Worm (Caenorhabditis elegans): ENCODE measurements around the gene pqn-75.

Gene pqn-75

ce11 chrIV:4093087-4093486, 21.0 kb downstream of the pqn-75 start:
- TF ChIP-seq dpff-1 (tag; optimal IDR thresholded peaks at IDR 0.05) (no peak), rec-8 (tag; optimal IDR thresholded peaks at IDR 0.05) (no peak), F52B5.7 (tag; optimal IDR thresholded peaks at IDR 0.05) (no peak), dox-1 (GFP tag; IDR thresholded peaks at IDR 0.05) (no peak), let-607 (tag; optimal IDR thresholded peaks at IDR 0.05) (peak; percentile 6 to 56), ceh-27 (GFP tag; optimal IDR thresholded peaks at IDR 0.05) (peak; percentile 41), C06A6.2 (GFP tag; conservative IDR thresholded peaks at IDR 0.05) (peak; percentile 42; the same call in 1 of the 2 replicates), athp-1 (tag; optimal IDR thresholded peaks at IDR 0.05) (no peak), lsl-1 (GFP tag; optimal IDR thresholded peaks at IDR 0.05) (no peak), snpc-1.1 (tag; optimal IDR thresholded peaks at IDR 0.05; ENCODE audit: insufficient read depth) (no peak), ccch-3 (GFP tag; optimal IDR thresholded peaks at IDR 0.05) (no peak), tbp1 (GFP tag; optimal IDR thresholded peaks at IDR 0.05) (peak; percentile 10), mes-4 (tag; optimal IDR thresholded peaks at IDR 0.05) (no peak), ets-4 (GFP tag; optimal IDR thresholded peaks at IDR 0.05) (no peak), ZK185.1 (tag; optimal IDR thresholded peaks at IDR 0.05; ENCODE audit: poor library complexity, severe bottlenecking) (peak; percentile 65), mcd-1 (GFP tag; IDR thresholded peaks at IDR 0.05) (peak; percentile 56), F57C9.4 (tag; optimal IDR thresholded peaks at IDR 0.05) (no peak), F49E8.2 (tag; optimal IDR thresholded peaks at IDR 0.05; ENCODE audit: insufficient read depth) (no peak), ceh-100 (GFP tag; IDR thresholded peaks at IDR 0.05) (no peak), madf-10 (tag; optimal IDR thresholded peaks at IDR 0.05) (no peak), C17E4.6 (GFP tag; IDR thresholded peaks at IDR 0.05) (no peak), cebp-2 (GFP tag; IDR thresholded peaks at IDR 0.05) (no peak), snpc-3.4 (tag; optimal IDR thresholded peaks at IDR 0.05) (no peak), ama-1 (optimal IDR thresholded peaks at IDR 0.05) (no peak), ama-1 (GFP tag; optimal IDR thresholded peaks at IDR 0.05) (no peak), F33H1.4 (GFP tag; IDR thresholded peaks at IDR 0.05) (no peak; the same call in 1 of the 2 replicates), chd-7 (tag; optimal IDR thresholded peaks at IDR 0.05) (no peak), unc-62 (GFP tag; optimal IDR thresholded peaks at IDR 0.05) (no peak), attf-3 (GFP tag; conservative IDR thresholded peaks at IDR 0.05) (no peak), bed-1 (GFP tag; IDR thresholded peaks at IDR 0.05) (no peak), egl-44 (GFP tag; IDR thresholded peaks at IDR 0.05) (no peak), die-1 (tag; optimal IDR thresholded peaks at IDR 0.05) (no peak), sdz-38 (tag; optimal IDR thresholded peaks at IDR 0.05) (no peak), F39B2.1 (GFP tag; IDR thresholded peaks at IDR 0.05) (no peak), F55B11.4 (tag; optimal IDR thresholded peaks at IDR 0.05; ENCODE audit: borderline replicate concordance, insufficient read depth) (no peak), egl-18 (GFP tag; IDR thresholded peaks at IDR 0.05) (no peak), attf-5 (GFP tag; optimal IDR thresholded peaks at IDR 0.05) (peak; percentile 81), lin-40 (tag; optimal IDR thresholded peaks at IDR 0.05) (peak; percentile 73), mel-28 (tag; optimal IDR thresholded peaks at IDR 0.05; ENCODE audit: borderline replicate concordance) (no peak), F57A8.1 (GFP tag; optimal IDR thresholded peaks at IDR 0.05) (no peak), zim-3 (tag; optimal IDR thresholded peaks at IDR 0.05) (no peak), cebp-1 (GFP tag; IDR thresholded peaks at IDR 0.05) (no peak), cebp-1 (tag; optimal IDR thresholded peaks at IDR 0.05) (peak; percentile 84), Y53F4B.3 (GFP tag; IDR thresholded peaks at IDR 0.05) (no peak), D2030.7 (GFP tag; IDR thresholded peaks at IDR 0.05) (no peak), ztf-18 (tag; optimal IDR thresholded peaks at IDR 0.05) (peak; percentile 0), nhr-179 (tag; optimal IDR thresholded peaks at IDR 0.05) (no peak), tbx-9 (tag; optimal IDR thresholded peaks at IDR 0.05; ENCODE audit: borderline replicate concordance) (no peak), hmg-20 (GFP tag; IDR thresholded peaks at IDR 0.05) (no peak)

Data from whole organism, young adult.